Fruit fly (Drosophila melanogaster): ENCODE data around the gene CG33107.

DNA sequence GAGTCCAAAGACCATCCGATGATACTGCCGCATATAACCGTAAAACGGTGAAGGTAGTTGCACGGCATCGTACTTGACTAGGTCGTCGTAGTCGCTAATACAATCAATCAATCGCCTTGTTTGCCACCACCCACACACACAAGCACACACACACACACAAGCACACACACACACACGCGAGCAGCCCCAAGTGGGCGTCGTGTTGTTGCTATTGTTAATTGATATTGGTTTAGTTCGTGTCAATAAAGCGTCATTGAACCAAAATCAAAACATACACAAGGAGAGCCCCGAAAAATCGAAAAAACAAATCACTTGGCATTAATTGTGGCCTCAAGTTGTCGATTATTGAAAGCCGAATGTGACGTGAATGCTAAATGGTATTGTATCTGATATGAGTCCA is 11.9 kb upstream of the CG33107 start:
- TF ChIP-seq Sin3A (optimal IDR thresholded peaks at IDR 0.05) (no peak), h (optimal IDR thresholded peaks at IDR 0.05) (no peak), psq (optimal IDR thresholded peaks at IDR 0.05) (no peak)
